Worm (Caenorhabditis elegans) whole organism, L1 larva: ENCODE measurements around the gene F08G2.8.
A peak's percentile ranks its signal among the peaks of the same experiment; 100 is the strongest.

Experiments used
- C04F5.9 ChIP-seq: sonication (generic microtip); optimal IDR thresholded peaks from 2 replicates; lab custom pipeline; 2016; ENCODE audit warnings: missing genetic modification characterization, missing compliant biosample characterization
- C16A3.4 ChIP-seq: fragments of 150-350 bp; optimal IDR thresholded peaks from 2 replicates; lab custom pipeline; 2014; ENCODE audit warnings: missing biosample characterization, missing genetic modification characterization
- C34B4.2 ChIP-seq: sonication (generic microtip); optimal IDR thresholded peaks from 2 replicates; lab custom pipeline; 2017; ENCODE audit warnings: mild to moderate bottlenecking, missing genetic modification characterization, missing compliant biosample characterization
- aly-2 ChIP-seq: fragments of 150-350 bp; optimal IDR thresholded peaks from 2 replicates; lab custom pipeline; 2014; ENCODE audit warnings: missing biosample characterization, missing genetic modification characterization
- ceh-88 ChIP-seq: fragments of 200-800 bp; sonication (Bioruptor generic); IDR thresholded peaks from 2 replicates; pipeline ENCODE4 v1.3.6; 2022; ENCODE audit warnings: missing genetic modification characterization, missing compliant biosample characterization
- ceh-90 ChIP-seq: sonication (generic microtip); optimal IDR thresholded peaks from 2 replicates; lab custom pipeline; 2016; ENCODE audit warnings: missing genetic modification characterization, missing compliant biosample characterization
- ces-1 ChIP-seq: fragments of 150-350 bp; optimal IDR thresholded peaks from 2 replicates; lab custom pipeline; 2014; ENCODE audit warnings: missing biosample characterization, missing genetic modification reagents, missing genetic modification characterization
- dpl-1 ChIP-seq, 3 experiments: fragments of 150-350 bp in 2 of 3; sonication (generic microtip) in 1 of 3; optimal IDR thresholded peaks; 2 replicates each; lab custom pipeline; 2014 to 2017; ENCODE audit warnings: missing biosample characterization in 3 of 3, missing genetic modification characterization in 3 of 3, missing genetic modification reagents in 3 of 3
- efl-1 ChIP-seq, 4 experiments: fragments of 150-350 bp; optimal IDR thresholded peaks in 3 of 4; peaks in 1 of 4; 1 replicate in 1 of 4; 2 replicates in 3 of 4; lab custom pipeline; 2014; ENCODE audit warnings: missing biosample characterization in 2 of 4, missing genetic modification characterization in 2 of 4, missing genetic modification reagents in 2 of 4
- elt-2 ChIP-seq: sonication (generic microtip); optimal IDR thresholded peaks from 2 replicates; lab custom pipeline; 2016; ENCODE audit warnings: missing genetic modification characterization, mild to moderate bottlenecking, inconsistent platforms, missing compliant biosample characterization, missing genetic modification reagents
- ets-5 ChIP-seq: fragments of 200-800 bp; sonication (Bioruptor generic); IDR thresholded peaks from 2 replicates; pipeline ENCODE4 v1.3.6; 2022; ENCODE audit warnings: missing genetic modification characterization, missing compliant biosample characterization
- fkh-10 ChIP-seq: sonication (generic microtip); optimal IDR thresholded peaks from 2 replicates; lab custom pipeline; 2017; ENCODE audit warnings: missing biosample characterization, missing genetic modification reagents, missing genetic modification characterization
- fkh-8 ChIP-seq: sonication (generic microtip); optimal IDR thresholded peaks from 2 replicates; lab custom pipeline; 2016; ENCODE audit warnings: mild to moderate bottlenecking, missing genetic modification characterization, missing compliant biosample characterization
- hlh-17 ChIP-seq: fragments of 200-800 bp; sonication (Bioruptor generic); optimal IDR thresholded peaks from 2 replicates; lab custom pipeline; 2018; ENCODE audit warnings: missing genetic modification characterization, mild to moderate bottlenecking, missing compliant biosample characterization, moderate library complexity, borderline replicate concordance
- hpl-2 ChIP-seq: fragments of 150-350 bp; optimal IDR thresholded peaks from 2 replicates; lab custom pipeline; 2014; ENCODE audit warnings: missing biosample characterization, missing genetic modification reagents, missing genetic modification characterization
- lin-13 ChIP-seq: fragments of 150-350 bp; optimal IDR thresholded peaks from 2 replicates; lab custom pipeline; 2014; ENCODE audit warnings: missing biosample characterization, missing genetic modification reagents, missing genetic modification characterization
- lin-14 ChIP-seq: fragments of 200-800 bp; sonication (Bioruptor generic); optimal IDR thresholded peaks from 2 replicates; lab custom pipeline; 2018; ENCODE audit warnings: mild to moderate bottlenecking, missing genetic modification characterization, moderate library complexity, missing compliant biosample characterization
- lin-15B ChIP-seq: fragments of 150-350 bp; sonication (generic microtip); optimal IDR thresholded peaks from 3 replicates; lab custom pipeline; 2014; ENCODE audit warnings: missing biosample characterization, missing genetic modification characterization
- lir-3 ChIP-seq: sonication (generic microtip); optimal IDR thresholded peaks from 2 replicates; lab custom pipeline; 2016; ENCODE audit warnings: mild to moderate bottlenecking, missing genetic modification characterization, moderate library complexity, missing compliant biosample characterization; ENCODE audit not compliant: poor library complexity
- lsy-2 ChIP-seq, 2 experiments: fragments of 150-350 bp; optimal IDR thresholded peaks; 2 replicates each; lab custom pipeline; 2014; ENCODE audit warnings: missing biosample characterization in 2 of 2, missing genetic modification characterization in 2 of 2
- mdl-1 ChIP-seq, 2 experiments: fragments of 150-350 bp; optimal IDR thresholded peaks; 2 replicates each; lab custom pipeline; 2014 to 2017; ENCODE audit warnings: missing biosample characterization in 2 of 2, missing genetic modification characterization in 2 of 2, inconsistent platforms in 1 of 2
- nhr-11 ChIP-seq: fragments of 150-350 bp; optimal IDR thresholded peaks from 2 replicates; lab custom pipeline; 2014; ENCODE audit warnings: missing biosample characterization, missing genetic modification characterization
- nhr-20 ChIP-seq: sonication (generic microtip); optimal IDR thresholded peaks from 2 replicates; lab custom pipeline; 2016; ENCODE audit warnings: mild to moderate bottlenecking, missing genetic modification characterization, missing compliant biosample characterization
- nhr-237 ChIP-seq: fragments of 150-350 bp; optimal IDR thresholded peaks from 2 replicates; lab custom pipeline; 2014; ENCODE audit warnings: missing biosample characterization, missing genetic modification characterization
- nhr-28 ChIP-seq: fragments of 150-350 bp; optimal IDR thresholded peaks from 2 replicates; lab custom pipeline; 2014; ENCODE audit warnings: missing biosample characterization, missing genetic modification characterization
- nhr-47 ChIP-seq: sonication (generic microtip); optimal IDR thresholded peaks from 2 replicates; lab custom pipeline; 2016; ENCODE audit warnings: mild to moderate bottlenecking, missing genetic modification characterization, moderate library complexity, missing compliant biosample characterization
- nhr-71 ChIP-seq: sonication (generic microtip); optimal IDR thresholded peaks from 2 replicates; lab custom pipeline; 2016; ENCODE audit warnings: mild to moderate bottlenecking, missing genetic modification characterization, moderate library complexity, missing compliant biosample characterization
- nhr-76 ChIP-seq: sonication (generic microtip); optimal IDR thresholded peaks from 2 replicates; lab custom pipeline; 2017; ENCODE audit warnings: missing biosample characterization, missing genetic modification characterization
- nhr-77 ChIP-seq: fragments of 150-350 bp; optimal IDR thresholded peaks from 2 replicates; lab custom pipeline; 2014; ENCODE audit warnings: missing biosample characterization, missing genetic modification characterization
- nhr-85 ChIP-seq: sonication (generic microtip); peaks from one replicate; lab custom pipeline; 2016; ENCODE audit warnings: missing genetic modification characterization, inconsistent platforms, missing compliant biosample characterization
- pax-3 ChIP-seq: fragments of 200-800 bp; sonication (Bioruptor generic); optimal IDR thresholded peaks from 2 replicates; lab custom pipeline; 2018; ENCODE audit warnings: mild to moderate bottlenecking, missing genetic modification characterization, moderate library complexity, missing compliant biosample characterization
- snpc-4 ChIP-seq: fragments of 150-350 bp; optimal IDR thresholded peaks from 2 replicates; lab custom pipeline; 2014; ENCODE audit warnings: missing biosample characterization, missing genetic modification characterization
- sup-37 ChIP-seq: fragments of 200-800 bp; sonication (Bioruptor generic); optimal IDR thresholded peaks from 2 replicates; lab custom pipeline; 2018; ENCODE audit warnings: mild to moderate bottlenecking, missing genetic modification characterization, missing compliant biosample characterization
- swsn-7 ChIP-seq: sonication (generic microtip); optimal IDR thresholded peaks from 2 replicates; lab custom pipeline; 2016; ENCODE audit warnings: missing genetic modification characterization, missing compliant biosample characterization
- tbx-2 ChIP-seq: sonication (generic microtip); optimal IDR thresholded peaks from 2 replicates; lab custom pipeline; 2016; ENCODE audit warnings: missing genetic modification characterization, missing compliant biosample characterization
- tlp-1 ChIP-seq: fragments of 150-350 bp; optimal IDR thresholded peaks from 2 replicates; lab custom pipeline; 2014; ENCODE audit warnings: missing biosample characterization, missing genetic modification characterization
- unc-130 ChIP-seq: fragments of 150-350 bp; optimal IDR thresholded peaks from 2 replicates; lab custom pipeline; 2017; ENCODE audit warnings: missing biosample characterization, missing genetic modification characterization, inconsistent platforms
- unc-30 ChIP-seq: sonication (generic microtip); optimal IDR thresholded peaks from 2 replicates; lab custom pipeline; 2017; ENCODE audit warnings: missing biosample characterization, missing genetic modification characterization

Gene F08G2.8

DNA sequence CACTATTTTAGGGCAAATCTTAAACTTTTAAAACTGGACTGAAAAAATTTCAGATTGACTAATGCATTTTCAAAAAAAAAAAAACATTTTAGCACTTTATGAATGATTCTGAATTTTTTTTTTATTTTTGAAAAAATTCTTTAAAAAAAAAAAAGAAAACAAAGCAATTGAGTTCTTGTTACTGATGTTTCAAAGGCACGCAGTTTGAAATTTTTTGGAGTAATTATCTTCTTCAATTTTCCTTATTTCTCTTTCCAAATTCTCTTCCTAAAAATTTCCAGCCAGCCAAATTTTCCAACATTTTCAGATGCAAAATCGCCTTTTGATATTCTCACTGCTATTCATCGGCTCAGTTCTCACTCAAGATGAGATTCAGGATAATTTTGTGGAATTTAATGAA, at the start of gene F08G2.8:
Gene F08G2.8 (plus strand): TSS at position 301 of the 400 bp plus-strand sequence.
- no peak for TF ChIP-seq nhr-28 (tag; lab: Kevin White, UChicago)
- TF ChIP-seq dpl-1 (GFP tag; optimal IDR thresholded peaks at IDR 0.05; lab: Kevin White, UChicago): no peak
- TF ChIP-seq ceh-90 (tag; lab: Kevin White, UChicago): no peak
- TF ChIP-seq nhr-85 (tag; lab: Kevin White, UChicago): peak; percentile 48

DNA sequence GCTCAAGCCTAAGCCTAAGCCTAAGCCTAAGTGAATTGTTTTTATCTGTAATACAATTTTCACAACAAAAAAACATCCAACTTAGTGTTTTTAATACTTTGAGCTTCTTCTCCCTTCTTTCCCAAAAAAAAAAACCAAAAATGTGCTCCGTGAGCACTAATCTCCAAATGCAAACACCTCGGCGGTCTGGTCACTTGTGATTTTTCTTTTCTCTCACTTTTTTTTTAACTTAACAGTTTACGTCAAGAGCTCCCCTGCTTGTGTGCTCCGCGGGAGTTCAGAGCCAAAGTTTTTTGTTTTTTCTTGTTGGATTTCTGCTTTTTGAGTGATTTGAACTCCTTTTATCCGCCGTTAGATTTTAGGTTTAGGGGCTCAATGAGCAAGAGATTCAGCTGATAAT, 45.8 kb upstream of the F08G2.8 start:
- TF ChIP-seq lin-14 (no peak), fkh-8 (tag; lab: Kevin White, UChicago) (no peak), tlp-1 (no peak), nhr-20 (no peak), ces-1 (GFP tag; lab: Kevin White, UChicago) (no peak), nhr-77 (tag; lab: Kevin White, UChicago) (peak; percentile 61), efl-1 (optimal IDR thresholded peaks at IDR 0.05; lab: Kevin White, UChicago) (no peak), efl-1 (GFP tag; optimal IDR thresholded peaks at IDR 0.05 in 1 of 2; lab: Kevin White, UChicago) (peak in 1 of 2 experiments; percentile 24), hpl-2 (no peak), lin-13 (GFP tag; lab: Kevin White, UChicago) (no peak), lir-3 (tag; lab: Kevin White, UChicago) (no peak), C16A3.4 (tag; lab: Kevin White, UChicago) (no peak), nhr-71 (no peak), unc-130 (tag; lab: Kevin White, UChicago) (no peak), hlh-17 (no peak), C04F5.9 (tag; lab: Kevin White, UChicago) (no peak)

DNA sequence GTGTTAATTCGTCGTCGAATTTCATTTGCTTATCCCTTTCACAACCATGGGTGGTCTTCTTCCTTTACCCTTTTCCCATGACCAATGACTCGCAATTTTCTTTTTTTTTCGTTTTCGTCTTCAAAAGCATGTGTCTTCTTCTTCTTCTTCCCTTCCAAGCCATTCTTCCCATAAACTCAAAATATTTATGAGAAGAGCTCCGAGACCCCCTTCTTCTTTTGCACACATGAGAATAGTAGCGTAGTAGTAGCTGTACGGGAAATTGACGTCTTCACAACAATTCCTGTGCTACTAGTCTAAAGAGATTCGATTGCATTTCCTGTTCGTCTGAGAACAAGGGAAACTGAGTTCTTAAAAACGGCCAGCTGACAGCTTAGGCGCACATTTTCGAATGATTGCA, 39.8 kb upstream of the F08G2.8 start:
- TF ChIP-seq fkh-10 (GFP tag; lab: Kevin White, UChicago) (peak; percentile 61), lin-14 (peak; percentile 38), sup-37 (no peak)

DNA sequence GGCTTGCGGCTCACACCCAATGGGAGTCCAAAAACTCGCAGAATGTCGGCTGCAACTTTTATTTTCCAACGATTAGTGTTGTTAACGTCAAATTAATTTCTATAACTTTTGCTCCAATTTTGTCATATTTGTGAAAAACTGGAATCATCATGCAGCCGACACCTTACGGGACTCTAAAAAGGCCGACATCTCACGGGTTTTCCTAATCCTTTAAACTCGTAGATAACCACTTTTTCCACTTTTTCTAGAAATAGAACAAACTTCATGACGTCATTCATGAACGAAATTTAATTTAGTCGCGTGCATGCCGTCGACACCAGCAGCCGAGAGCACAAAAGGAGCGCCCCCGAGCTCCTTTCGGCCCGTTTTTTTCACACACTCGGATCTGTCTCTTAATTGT, 38.7 kb upstream of the F08G2.8 start:
- TF ChIP-seq nhr-71 (peak; percentile 49), nhr-85 (tag; lab: Kevin White, UChicago) (peak; percentile 4), pax-3 (tag; lab: Kevin White, UChicago) (no peak), fkh-10 (GFP tag; lab: Kevin White, UChicago) (peak; percentile 38), snpc-4 (tag; lab: Kevin White, UChicago) (peak; percentile 69), nhr-47 (tag; lab: Kevin White, UChicago) (peak; percentile 48), lsy-2 (tag; optimal IDR thresholded peaks at IDR 0.05; lab: Kevin White, UChicago) (no peak), tbx-2 (tag; lab: Kevin White, UChicago) (peak; percentile 31), unc-30 (tag; lab: Kevin White, UChicago) (no peak), swsn-7 (peak; percentile 16), ets-5 (GFP tag; lab: Robert Waterston, UW) (no peak), lin-14 (peak; percentile 76), ces-1 (GFP tag; lab: Kevin White, UChicago) (peak; percentile 58), ceh-88 (GFP tag; lab: Robert Waterston, UW) (no peak)

DNA sequence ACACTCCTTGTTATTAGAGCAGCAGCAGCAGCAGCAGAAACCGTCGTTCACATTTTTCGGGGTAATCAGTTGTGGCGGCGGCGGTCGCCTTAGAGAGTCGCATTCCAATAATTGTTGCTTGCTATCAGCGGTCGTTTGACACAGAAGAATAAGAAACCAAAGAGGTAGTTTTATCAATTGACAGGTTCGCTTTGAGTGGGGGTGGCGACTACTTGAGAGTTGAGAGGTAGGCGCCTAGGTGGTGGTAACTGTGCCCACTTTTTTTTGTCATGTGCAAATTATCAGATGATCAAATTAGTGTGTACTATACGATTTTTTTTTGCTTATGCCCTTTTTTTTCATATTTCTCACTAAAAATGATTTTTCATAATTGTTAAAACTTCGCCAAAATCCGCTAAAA, 38.2 kb upstream of the F08G2.8 start:
- no peak for TF ChIP-seq efl-1 (optimal IDR thresholded peaks at IDR 0.05; lab: Kevin White, UChicago)
- TF ChIP-seq efl-1 (GFP tag; optimal IDR thresholded peaks at IDR 0.05 in 1 of 2; lab: Kevin White, UChicago): peak in 1 of 2 experiments; percentile 78
- peak; percentile 17 for TF ChIP-seq elt-2 (tag; lab: Kevin White, UChicago)
- TF ChIP-seq mdl-1 (tag; optimal IDR thresholded peaks at IDR 0.05; lab: Kevin White, UChicago): no peak

DNA sequence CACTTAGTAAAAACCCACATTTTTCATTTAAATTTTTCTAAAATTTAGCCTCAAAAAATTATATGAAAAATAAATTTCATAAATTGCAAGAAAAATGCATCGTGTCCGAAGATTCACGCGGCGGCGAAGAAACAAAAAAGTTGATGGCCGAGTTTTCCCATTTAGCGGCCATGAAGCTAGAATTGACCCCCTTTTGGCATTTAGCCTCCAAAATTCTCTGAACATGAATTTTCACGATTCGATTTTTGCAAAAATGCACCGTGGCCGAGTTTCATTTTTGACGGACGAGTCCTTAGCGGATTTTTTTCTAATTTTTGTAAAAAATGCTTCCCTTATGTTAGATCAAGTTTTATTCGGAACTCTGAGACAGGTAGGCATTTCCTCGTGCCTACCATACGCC, 36.6 kb upstream of the F08G2.8 start:
- TF ChIP-seq aly-2 (tag; lab: Kevin White, UChicago): no peak
- TF ChIP-seq unc-30 (tag; lab: Kevin White, UChicago): no peak
- TF ChIP-seq lin-15B (tag; lab: Kevin White, UChicago): no peak
- TF ChIP-seq nhr-71: no peak
- no peak for TF ChIP-seq C34B4.2
- TF ChIP-seq nhr-76: no peak
- TF ChIP-seq mdl-1 (tag; optimal IDR thresholded peaks at IDR 0.05; lab: Kevin White, UChicago): no peak
- no peak for TF ChIP-seq nhr-237
- TF ChIP-seq nhr-11 (tag; lab: Kevin White, UChicago): no peak
